Worm (Caenorhabditis elegans) whole organism, L4/young adult: ENCODE measurements around the gene bath-9.

Experiments used
- dao-5 ChIP-seq: sonication (generic microtip); optimal IDR thresholded peaks from 2 replicates; lab custom pipeline; 2016; ENCODE audit warnings: missing genotype, missing genetic modification characterization, moderate library complexity, missing compliant biosample characterization
- him-1 ChIP-seq: sonication (generic microtip); optimal IDR thresholded peaks from 2 replicates; lab custom pipeline; 2016; ENCODE audit warnings: missing genotype, missing genetic modification reagents, missing genetic modification characterization, missing compliant biosample characterization

- no peak for TF ChIP-seq him-1
- TF ChIP-seq dao-5 = no peak
These were observed 36.1 kb upstream of the bath-9 start for ce11 chrII:3340818-3341217.
